Worm (Caenorhabditis elegans) whole organism, early embryonic: Measurements from ENCODE around the gene xbx-9.

Source experiments
- B0310.2 ChIP-seq: sonication (generic microtip); optimal IDR thresholded peaks from 2 replicates; lab custom pipeline; 2016; ENCODE audit warnings: mild to moderate bottlenecking, missing genetic modification characterization, missing compliant biosample characterization
- aly-1 ChIP-seq: sonication (generic microtip); optimal IDR thresholded peaks from 2 replicates; lab custom pipeline; 2016; ENCODE audit warnings: missing genetic modification characterization, missing compliant biosample characterization
- ama-1 ChIP-seq: fragments of 150-350 bp; optimal IDR thresholded peaks from 2 replicates; lab custom pipeline; 2014
- ceh-36 ChIP-seq: sonication (generic microtip); optimal IDR thresholded peaks from 2 replicates; lab custom pipeline; 2016; ENCODE audit warnings: missing genetic modification characterization, inconsistent platforms, missing compliant biosample characterization
- flt-1 ChIP-seq: fragments of 200-800 bp; sonication (Bioruptor generic); IDR thresholded peaks from 2 replicates; pipeline ENCODE4 v1.3.6; 2022; ENCODE audit warnings: missing genetic modification characterization, missing compliant biosample characterization
- hmbx-1 ChIP-seq: sonication (generic microtip); optimal IDR thresholded peaks from 2 replicates; lab custom pipeline; 2016; ENCODE audit warnings: mild to moderate bottlenecking, missing genetic modification characterization, missing compliant biosample characterization
- sea-1 ChIP-seq: fragments of 200-800 bp; sonication (Bioruptor generic); conservative IDR thresholded peaks from 2 replicates; pipeline ENCODE4 v1.3.6; 2022; ENCODE audit warnings: missing genetic modification characterization, missing compliant biosample characterization
- tra-4 ChIP-seq: sonication (generic microtip); optimal IDR thresholded peaks from 2 replicates; lab custom pipeline; 2017; ENCODE audit warnings: missing genetic modification characterization, missing compliant biosample characterization

DNA sequence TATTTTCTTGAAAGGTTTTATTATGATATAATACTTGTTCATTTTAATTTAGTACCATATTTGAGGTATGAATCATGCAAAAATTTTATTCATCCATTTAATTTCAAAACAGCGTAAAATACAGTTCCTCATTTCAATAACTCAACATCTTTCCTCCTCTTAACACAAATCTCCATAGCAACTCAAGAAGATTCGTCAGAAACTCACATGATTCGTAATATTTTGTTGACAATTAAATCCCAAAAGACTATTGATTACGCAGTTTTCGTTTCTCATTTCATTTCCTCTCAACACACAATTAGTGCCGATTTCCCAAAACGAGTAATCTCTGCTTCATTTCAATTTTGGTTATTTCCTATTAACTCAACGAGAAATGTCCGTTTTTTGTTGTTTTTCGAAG is 25.7 kb upstream of the xbx-9 start, which contains the start of gene R11D1.2:
- TF ChIP-seq ama-1 (lab: Kevin White, UChicago) (no peak), hmbx-1 (no peak), tra-4 (no peak), aly-1 (tag; lab: Kevin White, UChicago) (no peak), B0310.2 (no peak), sea-1 (GFP tag; lab: Robert Waterston, UW) (no peak), flt-1 (GFP tag; lab: Robert Waterston, UW) (no peak), ceh-36 (tag; lab: Kevin White, UChicago) (no peak)
